Worm (Caenorhabditis elegans) whole organism, mixed stage, embryonic: ENCODE data around the gene dec-7.

Experiments
- M03D4.4 ChIP-seq: sonication (generic microtip); optimal IDR thresholded peaks from 2 replicates; lab custom pipeline; 2017; ENCODE audit warnings: mild to moderate bottlenecking, missing genetic modification characterization, missing compliant biosample characterization
- elt-1 ChIP-seq: sonication (generic microtip); optimal IDR thresholded peaks from 2 replicates; lab custom pipeline; 2017; ENCODE audit warnings: missing genetic modification characterization, mild to moderate bottlenecking, missing compliant biosample characterization, antibody characterized with exemption, moderate library complexity, borderline replicate concordance; ENCODE audit not compliant: insufficient read depth
- lin-13 ChIP-seq: fragments of 150-350 bp; optimal IDR thresholded peaks from 2 replicates; lab custom pipeline; 2014; ENCODE audit warnings: missing biosample characterization, missing genetic modification characterization
- lsy-2 ChIP-seq: fragments of 150-350 bp; optimal IDR thresholded peaks from 2 replicates; lab custom pipeline; 2014; ENCODE audit warnings: missing biosample characterization, missing genetic modification characterization
- mep-1 ChIP-seq: fragments of 150-350 bp; optimal IDR thresholded peaks from 2 replicates; lab custom pipeline; 2017; ENCODE audit warnings: missing biosample characterization, missing genetic modification reagents, missing genetic modification characterization, inconsistent platforms
- nhr-12 ChIP-seq: fragments of 150-350 bp; optimal IDR thresholded peaks from 2 replicates; lab custom pipeline; 2014; ENCODE audit warnings: missing biosample characterization, missing genetic modification characterization
- nhr-76 ChIP-seq: sonication (generic microtip); optimal IDR thresholded peaks from 2 replicates; lab custom pipeline; 2017; ENCODE audit warnings: missing biosample characterization, missing genetic modification characterization

- no peak for TF ChIP-seq lin-13 (tag; lab: Kevin White, UChicago)
- TF ChIP-seq elt-1 (tag; lab: Kevin White, UChicago) = no peak
- no peak for TF ChIP-seq mep-1 (tag; lab: Kevin White, UChicago)
- TF ChIP-seq nhr-12 = no peak
- no peak for TF ChIP-seq M03D4.4 (tag; lab: Kevin White, UChicago)
- TF ChIP-seq lsy-2 = no peak
- no peak for TF ChIP-seq nhr-76 (tag; lab: Kevin White, UChicago)
Measured at ce11 chrIII:9950244-9950643, 18.0 kb downstream of the dec-7 start, which contains the start of gene K03H1.13.
